Worm (Caenorhabditis elegans): ENCODE results near the gene srx-116.

srx-116 gene

DNA sequence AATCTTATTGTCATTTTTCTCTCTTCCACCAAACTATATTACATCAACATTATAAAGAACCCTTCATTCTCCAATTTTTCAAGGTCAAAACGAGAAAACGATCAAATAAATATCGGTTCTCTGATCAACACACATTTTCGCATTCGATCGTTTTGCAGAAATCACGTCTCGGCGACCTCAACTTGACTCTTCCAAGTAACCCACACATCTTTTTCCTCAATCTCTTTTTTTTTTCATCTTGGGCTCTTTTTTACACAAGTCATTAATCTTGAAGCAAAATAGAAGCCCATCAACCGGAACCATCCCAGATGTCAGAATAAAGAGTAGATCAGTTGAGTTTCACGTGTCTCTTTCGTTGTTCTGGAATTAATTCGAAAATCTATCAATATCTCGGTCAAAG, 34.5 kb upstream of the srx-116 start (continued):
- TF ChIP-seq alr-1 (tag; optimal IDR thresholded peaks at IDR 0.05) (no peak), zag-1 (tag; optimal IDR thresholded peaks at IDR 0.05) (no peak)

- TF ChIP-seq sma-3 (GFP tag; optimal IDR thresholded peaks at IDR 0.05) (peak; percentile 88), gmeb-1 (tag; optimal IDR thresholded peaks at IDR 0.05) (peak; percentile 68), R02D3.7 (tag; optimal IDR thresholded peaks at IDR 0.05) (no peak), fos-1 (tag; optimal IDR thresholded peaks at IDR 0.05) (peak; percentile 62), unc-55 (GFP tag; optimal IDR thresholded peaks at IDR 0.05) (peak; percentile 39), crh-2 (tag; optimal IDR thresholded peaks at IDR 0.05) (peak; percentile 65), mdl-1 (tag; optimal IDR thresholded peaks at IDR 0.05) (peak; percentile 66 to 80), nhr-129 (tag; optimal IDR thresholded peaks at IDR 0.05) (peak; percentile 90), zag-1 (tag; optimal IDR thresholded peaks at IDR 0.05) (no peak), lsy-2 (tag; optimal IDR thresholded peaks at IDR 0.05) (peak in 1 of 2 experiments; percentile 60), lin-13 (GFP tag; optimal IDR thresholded peaks at IDR 0.05) (peak; percentile 47), F13H6.1 (tag; optimal IDR thresholded peaks at IDR 0.05) (peak; percentile 93), skn-1 (tag; optimal IDR thresholded peaks at IDR 0.05) (no peak), ceh-16 (tag; optimal IDR thresholded peaks at IDR 0.05) (peak; percentile 57), ceh-82 (tag; optimal IDR thresholded peaks at IDR 0.05) (no peak), nhr-237 (tag; optimal IDR thresholded peaks at IDR 0.05) (no peak), blmp-1 (tag; optimal IDR thresholded peaks at IDR 0.05; ENCODE audit: insufficient read depth) (peak; percentile 79), sem-4 (tag; optimal IDR thresholded peaks at IDR 0.05) (peak; percentile 58), lin-39 (tag; optimal IDR thresholded peaks at IDR 0.05) (no peak), egl-27 (tag; optimal IDR thresholded peaks at IDR 0.05) (peak; percentile 90), nhr-21 (tag; optimal IDR thresholded peaks at IDR 0.05) (peak; percentile 85), C34F6.9 (tag; optimal IDR thresholded peaks at IDR 0.05) (peak; percentile 60), unc-39 (tag; optimal IDR thresholded peaks at IDR 0.05) (no peak), ztf-4 (tag; optimal IDR thresholded peaks at IDR 0.05) (peak; percentile 56), Y55F3AM.14 (GFP tag; optimal IDR thresholded peaks at IDR 0.05) (peak; percentile 75), ama-1 (optimal IDR thresholded peaks at IDR 0.05) (peak; percentile 69), sma-9 (GFP tag; optimal IDR thresholded peaks at IDR 0.05) (peak; percentile 99), sma-9 (tag; optimal IDR thresholded peaks at IDR 0.05) (no peak), nhr-12 (tag; optimal IDR thresholded peaks at IDR 0.05) (no peak), nhr-25 (tag; optimal IDR thresholded peaks at IDR 0.05) (peak; percentile 92)
Measured at ce11 chrV:12637238-12637690, 33.4 kb upstream of the srx-116 start, which contains the start of gene F56H9.2. F56H9.2 (plus strand) TSS chrV:12637663.

DNA sequence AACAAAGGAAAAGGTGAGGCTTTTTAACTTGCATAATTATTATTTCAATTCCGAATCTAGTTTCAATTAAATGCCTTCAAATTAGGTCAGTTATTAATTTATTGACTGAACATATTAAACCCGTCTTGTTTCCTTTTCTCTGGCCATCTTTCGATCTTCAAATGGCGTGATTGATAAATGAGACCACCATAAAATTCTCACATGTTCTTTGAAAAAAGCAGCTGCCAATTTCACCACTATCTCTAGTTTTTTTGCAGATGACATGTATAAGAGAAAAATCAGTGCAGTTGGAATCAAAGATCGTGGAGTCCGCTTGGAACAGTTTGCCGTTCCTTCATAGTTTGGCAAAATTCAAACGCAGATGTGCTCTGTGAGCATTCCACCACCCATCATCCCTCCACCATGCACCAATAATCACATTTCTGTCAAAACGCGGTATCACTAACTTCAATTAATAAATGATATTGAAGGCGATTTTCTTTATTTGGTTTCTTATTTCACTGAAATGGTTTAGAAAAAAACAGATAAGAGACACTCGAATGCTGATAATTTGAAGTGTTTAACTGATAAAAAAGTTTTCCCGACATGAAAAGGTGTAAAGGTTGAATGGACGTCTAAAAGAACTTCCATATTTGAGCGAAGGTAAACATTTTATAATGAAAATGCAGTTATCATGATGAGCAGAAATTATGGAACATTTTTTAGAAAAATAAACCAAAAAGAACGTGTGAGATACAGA, 32.8 kb upstream of the srx-116 start:
- no peak for TF ChIP-seq blmp-1 (tag; optimal IDR thresholded peaks at IDR 0.05; ENCODE audit: insufficient read depth)
- peak; percentile 42 for TF ChIP-seq crh-2 (tag; optimal IDR thresholded peaks at IDR 0.05)
- peak; percentile 37 for TF ChIP-seq egl-27 (tag; optimal IDR thresholded peaks at IDR 0.05)
- TF ChIP-seq sem-4 (tag; optimal IDR thresholded peaks at IDR 0.05): peak; percentile 1
- TF ChIP-seq sma-9 (GFP tag; optimal IDR thresholded peaks at IDR 0.05): peak; percentile 67
- TF ChIP-seq sma-9 (tag; optimal IDR thresholded peaks at IDR 0.05): no peak
- no peak for TF ChIP-seq mab-5 (tag; optimal IDR thresholded peaks at IDR 0.05)
- TF ChIP-seq ceh-16 (tag; optimal IDR thresholded peaks at IDR 0.05): no peak
- TF ChIP-seq fos-1 (tag; optimal IDR thresholded peaks at IDR 0.05): peak; percentile 51
- TF ChIP-seq gmeb-1 (tag; optimal IDR thresholded peaks at IDR 0.05): peak; percentile 34

DNA sequence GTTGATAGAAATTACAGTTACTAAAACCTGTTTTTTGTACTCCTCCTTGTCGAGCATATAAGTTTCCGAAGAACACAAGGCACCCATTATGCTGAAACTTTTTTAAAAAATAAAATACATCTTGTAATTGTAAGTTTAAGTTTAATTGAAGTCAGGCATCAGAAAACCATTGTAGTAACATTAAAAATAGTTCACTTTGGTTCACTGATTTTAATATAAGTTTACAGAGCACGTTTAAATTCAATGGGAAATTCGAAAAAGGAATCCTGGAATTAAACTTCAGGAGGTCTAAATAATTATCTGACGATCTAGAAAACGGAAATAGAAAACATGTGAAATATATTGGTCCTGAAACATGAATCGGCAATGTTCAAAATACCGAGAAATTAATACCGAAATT, 30.3 kb upstream of the srx-116 start, which contains the start of gene gpa-8:
TSS of gene gpa-8 (minus strand) at position 101 of the 400 bp plus-strand sequence.
- TF ChIP-seq aly-2 (tag; optimal IDR thresholded peaks at IDR 0.05): no peak
- no peak for TF ChIP-seq lin-11 (tag; optimal IDR thresholded peaks at IDR 0.05)
- TF ChIP-seq mdl-1 (tag; optimal IDR thresholded peaks at IDR 0.05): no peak
- no peak for TF ChIP-seq ceh-82 (tag; optimal IDR thresholded peaks at IDR 0.05)
- TF ChIP-seq ztf-11 (tag; optimal IDR thresholded peaks at IDR 0.05): no peak
- no peak for TF ChIP-seq unc-55 (GFP tag; optimal IDR thresholded peaks at IDR 0.05)
- no peak for TF ChIP-seq mbf-1 (tag; optimal IDR thresholded peaks at IDR 0.05)
- TF ChIP-seq ceh-16 (tag; optimal IDR thresholded peaks at IDR 0.05): no peak
- TF ChIP-seq ztf-1 (GFP tag; conservative IDR thresholded peaks at IDR 0.05): no peak
- TF ChIP-seq dmd-4 (tag; optimal IDR thresholded peaks at IDR 0.05): no peak
- TF ChIP-seq nhr-77 (tag; optimal IDR thresholded peaks at IDR 0.05): no peak
- TF ChIP-seq nhr-23 (tag; optimal IDR thresholded peaks at IDR 0.05): no peak
- TF ChIP-seq mab-5 (tag; optimal IDR thresholded peaks at IDR 0.05): no peak
- TF ChIP-seq blmp-1 (tag; optimal IDR thresholded peaks at IDR 0.05; ENCODE audit: insufficient read depth): no peak
- no peak for TF ChIP-seq unc-62 (GFP tag; optimal IDR thresholded peaks at IDR 0.05)
- TF ChIP-seq zag-1 (tag; optimal IDR thresholded peaks at IDR 0.05): no peak

Data from whole organism, L2 larva.